Fruit fly (Drosophila melanogaster) whole organism, embryonic: ENCODE results near the gene CG3909.
A peak's percentile ranks its signal among the peaks of the same experiment; 100 is the strongest.

Experiments used
- Atf6 ChIP-seq: fragments of 200-800 bp; sonication (Bioruptor generic); IDR thresholded peaks from 2 replicates; pipeline ENCODE4 v1.3.6; 2022; ENCODE audit warnings: missing biosample characterization, missing genetic modification characterization
- CG10462 ChIP-seq: fragments of 200-800 bp; sonication (Bioruptor generic); optimal IDR thresholded peaks from 2 replicates; lab custom pipeline; 2016; ENCODE audit warnings: missing biosample characterization, missing genetic modification characterization
- CG10543 ChIP-seq: fragments of 200-800 bp; sonication (Bioruptor generic); optimal IDR thresholded peaks from 3 replicates; lab custom pipeline; 2017; ENCODE audit warnings: missing biosample characterization, mild to moderate bottlenecking, missing genetic modification characterization, moderate library complexity
- CG11093 ChIP-seq: fragments of 200-800 bp; sonication (Bioruptor generic); IDR thresholded peaks from 3 replicates; pipeline ENCODE4 v1.3.6; 2022; ENCODE audit warnings: missing biosample characterization, missing genetic modification characterization
- CG12155 ChIP-seq: fragments of 200-800 bp; sonication (Bioruptor generic); optimal IDR thresholded peaks from 3 replicates; lab custom pipeline; 2016; ENCODE audit warnings: missing biosample characterization, missing genetic modification characterization
- CG12391 ChIP-seq: fragments of 200-800 bp; sonication (Bioruptor generic); optimal IDR thresholded peaks from 3 replicates; lab custom pipeline; 2018; ENCODE audit warnings: missing biosample characterization, mild to moderate bottlenecking, missing genetic modification characterization, moderate library complexity
- CG12769 ChIP-seq: fragments of 200-800 bp; sonication (Bioruptor generic); optimal IDR thresholded peaks from 2 replicates; lab custom pipeline; 2019; ENCODE audit warnings: missing biosample characterization, mild to moderate bottlenecking, missing genetic modification characterization, moderate library complexity
- CG13424 ChIP-seq: fragments of 200-800 bp; sonication (Bioruptor generic); optimal IDR thresholded peaks from 2 replicates; lab custom pipeline; 2019; ENCODE audit warnings: missing biosample characterization, mild to moderate bottlenecking, missing genetic modification characterization, moderate library complexity
- CG14860 ChIP-seq: fragments of 200-800 bp; sonication (Bioruptor generic); IDR thresholded peaks from 3 replicates; pipeline ENCODE4 v1.3.6; 2022; ENCODE audit warnings: missing biosample characterization, missing genetic modification characterization; ENCODE audit not compliant: partially characterized antibody
- CG1602 ChIP-seq: fragments of 200-800 bp; sonication (Bioruptor generic); optimal IDR thresholded peaks from 3 replicates; lab custom pipeline; 2016; ENCODE audit warnings: missing biosample characterization, missing genetic modification characterization
- CG16779 ChIP-seq: fragments of 200-800 bp; sonication (Bioruptor generic); IDR thresholded peaks from 2 replicates; pipeline ENCODE4 v1.3.6; 2022; ENCODE audit warnings: missing biosample characterization, missing genetic modification characterization
- CG17328 ChIP-seq: fragments of 200-800 bp; sonication (Bioruptor generic); IDR thresholded peaks from 2 replicates; pipeline ENCODE4 v1.3.6; 2022; ENCODE audit warnings: missing biosample characterization, missing genetic modification characterization
- CG18764 ChIP-seq: fragments of 200-800 bp; sonication (Bioruptor generic); optimal IDR thresholded peaks from 3 replicates; lab custom pipeline; 2016; ENCODE audit warnings: missing biosample characterization, missing genetic modification characterization
- CG2199 ChIP-seq: fragments of 200-800 bp; sonication (Bioruptor generic); IDR thresholded peaks from 3 replicates; pipeline ENCODE4 v1.3.6; 2022; ENCODE audit warnings: missing biosample characterization, missing genetic modification characterization
- CG34376 ChIP-seq: fragments of 200-800 bp; sonication (Bioruptor generic); optimal IDR thresholded peaks from 2 replicates; lab custom pipeline; 2018; ENCODE audit warnings: missing biosample characterization, mild to moderate bottlenecking, missing genetic modification characterization
- CG3847 ChIP-seq: fragments of 200-800 bp; sonication (Bioruptor generic); IDR thresholded peaks from 2 replicates; pipeline ENCODE4 v1.3.6; 2022; ENCODE audit warnings: missing biosample characterization, missing genetic modification characterization
- CG4730 ChIP-seq: fragments of 200-800 bp; sonication (Bioruptor generic); IDR thresholded peaks from 2 replicates; pipeline ENCODE4 v1.3.6; 2022; ENCODE audit warnings: missing biosample characterization, missing genetic modification characterization
- CG4854 ChIP-seq: fragments of 200-800 bp; sonication (Bioruptor generic); optimal IDR thresholded peaks from 2 replicates; lab custom pipeline; 2016; ENCODE audit warnings: missing biosample characterization, missing genetic modification characterization, inconsistent platforms
- CG6175 ChIP-seq: fragments of 200-800 bp; sonication (Bioruptor generic); IDR thresholded peaks from 3 replicates; pipeline ENCODE4 v1.3.6; 2022; ENCODE audit warnings: missing biosample characterization, missing genetic modification characterization
- CG7963 ChIP-seq: fragments of 200-800 bp; sonication (Bioruptor generic); IDR thresholded peaks from 3 replicates; pipeline ENCODE4 v1.3.6; 2022; ENCODE audit warnings: missing biosample characterization, missing genetic modification characterization; ENCODE audit not compliant: partially characterized antibody
- CG7987 ChIP-seq: fragments of 200-800 bp; sonication (Bioruptor generic); optimal IDR thresholded peaks from 2 replicates; lab custom pipeline; 2018; ENCODE audit warnings: missing biosample characterization, mild to moderate bottlenecking, missing genetic modification characterization, moderate library complexity
- CG8290 ChIP-seq, 3 experiments: fragments of 200-800 bp; sonication (Bioruptor generic); optimal IDR thresholded peaks; 2 replicates each; lab custom pipeline; 2016 to 2019; ENCODE audit warnings: missing biosample characterization in 3 of 3, missing genetic modification characterization in 3 of 3, mild to moderate bottlenecking in 2 of 3, moderate library complexity in 1 of 3
- CG8765 ChIP-seq: fragments of 200-800 bp; sonication (Bioruptor generic); IDR thresholded peaks from 2 replicates; pipeline ENCODE4 v1.3.6; 2022; ENCODE audit warnings: missing biosample characterization, missing genetic modification characterization
- Deaf1 ChIP-seq: fragments of 200-800 bp; optimal IDR thresholded peaks from 3 replicates; lab custom pipeline; 2019; ENCODE audit warnings: missing biosample characterization, mild to moderate bottlenecking, missing genetic modification characterization, moderate library complexity
- Elba2 ChIP-seq: fragments of 200-800 bp; sonication (Bioruptor generic); optimal IDR thresholded peaks from 3 replicates; lab custom pipeline; 2016; ENCODE audit warnings: missing biosample characterization, missing genetic modification characterization
- HLH4C ChIP-seq: fragments of 200-800 bp; sonication (Bioruptor generic); IDR thresholded peaks from 3 replicates; pipeline ENCODE4 v1.3.6; 2022; ENCODE audit warnings: missing biosample characterization, missing genetic modification characterization; ENCODE audit not compliant: partially characterized antibody
- Hand ChIP-seq: fragments of 200-800 bp; sonication (Bioruptor generic); optimal IDR thresholded peaks from 2 replicates; lab custom pipeline; 2017; ENCODE audit warnings: mild to moderate bottlenecking, missing biosample characterization, missing genetic modification reagents, missing genetic modification characterization
- Hey ChIP-seq: fragments of 200-800 bp; sonication (Bioruptor generic); optimal IDR thresholded peaks from 3 replicates; lab custom pipeline; 2018; ENCODE audit warnings: missing biosample characterization, mild to moderate bottlenecking, missing genetic modification characterization
- HmgZ ChIP-seq: fragments of 200-800 bp; sonication (Bioruptor generic); optimal IDR thresholded peaks from 2 replicates; lab custom pipeline; 2018; ENCODE audit warnings: missing biosample characterization, mild to moderate bottlenecking, missing genetic modification characterization
- Hr39 ChIP-seq: fragments of >200 bp; optimal IDR thresholded peaks from 2 replicates; lab custom pipeline; 2017
- Mad ChIP-seq: fragments of 200-800 bp; sonication (Bioruptor generic); optimal IDR thresholded peaks from 2 replicates; lab custom pipeline; 2016; ENCODE audit warnings: missing biosample characterization, missing genetic modification characterization
- Med ChIP-seq: fragments of 200-800 bp; sonication (Bioruptor generic); peaks from one replicate; lab custom pipeline; 2016; ENCODE audit warnings: missing biosample characterization, missing genetic modification characterization, mild to moderate bottlenecking, inconsistent platforms, moderate library complexity
- Nf-YA ChIP-seq: fragments of 200-800 bp; sonication (Bioruptor generic); IDR thresholded peaks from 2 replicates; pipeline ENCODE4 v1.3.6; 2022; ENCODE audit warnings: missing biosample characterization, missing genetic modification characterization
- Vsx1 ChIP-seq: fragments of 200-800 bp; sonication (Bioruptor generic); optimal IDR thresholded peaks from 2 replicates; lab custom pipeline; 2017; ENCODE audit warnings: missing biosample characterization, mild to moderate bottlenecking, missing genetic modification characterization, missing genetic modification reagents
- Xrp1 ChIP-seq: fragments of 200-800 bp; sonication (Bioruptor generic); IDR thresholded peaks from 2 replicates; pipeline ENCODE4 v1.3.6; 2022; ENCODE audit warnings: missing biosample characterization, missing genetic modification characterization
- aop ChIP-seq: fragments of 200-800 bp; sonication (Bioruptor generic); IDR thresholded peaks from 2 replicates; pipeline ENCODE4 v1.3.6; 2022; ENCODE audit warnings: missing biosample characterization, missing genetic modification characterization
- ase ChIP-seq: fragments of 200-800 bp; sonication (Bioruptor generic); IDR thresholded peaks from 3 replicates; pipeline ENCODE4 v1.3.6; 2022; ENCODE audit warnings: missing biosample characterization, missing genetic modification characterization
- cato ChIP-seq: fragments of 200-800 bp; sonication (Bioruptor generic); optimal IDR thresholded peaks from 2 replicates; lab custom pipeline; 2016; ENCODE audit warnings: missing biosample characterization, missing genetic modification characterization, borderline replicate concordance
- cg ChIP-seq: fragments of 200-800 bp; sonication (Bioruptor generic); optimal IDR thresholded peaks from 3 replicates; lab custom pipeline; 2019; ENCODE audit warnings: missing biosample characterization, mild to moderate bottlenecking, missing genetic modification characterization, moderate library complexity
- cwo ChIP-seq: fragments of 200-800 bp; sonication (Bioruptor generic); optimal IDR thresholded peaks from 3 replicates; lab custom pipeline; 2017; ENCODE audit warnings: missing biosample characterization, missing genetic modification characterization, mild to moderate bottlenecking, moderate library complexity, missing genetic modification reagents
- dati ChIP-seq: fragments of 200-800 bp; sonication (Bioruptor generic); IDR thresholded peaks from 2 replicates; pipeline ENCODE4 v1.3.6; 2022; ENCODE audit warnings: missing biosample characterization, missing genetic modification characterization
- exex ChIP-seq: fragments of 200-800 bp; sonication (Bioruptor generic); optimal IDR thresholded peaks from 4 replicates; lab custom pipeline; 2018; ENCODE audit warnings: missing biosample characterization, mild to moderate bottlenecking, missing genetic modification characterization, moderate library complexity
- her ChIP-seq: fragments of 200-800 bp; sonication (Bioruptor generic); optimal IDR thresholded peaks from 2 replicates; lab custom pipeline; 2016; ENCODE audit warnings: missing biosample characterization, missing genetic modification characterization
- jumu ChIP-seq: fragments of 200-800 bp; sonication (Bioruptor generic); optimal IDR thresholded peaks from 3 replicates; lab custom pipeline; 2016; ENCODE audit warnings: missing biosample characterization, missing genetic modification characterization
- lov ChIP-seq, 2 experiments: fragments of 200-800 bp in 1 of 2; fragments of >200 bp in 1 of 2; sonication (Bioruptor generic) in 1 of 2; IDR thresholded peaks in 1 of 2; optimal IDR thresholded peaks in 1 of 2; 2 replicates in 1 of 2; 3 replicates in 1 of 2; pipeline versions ENCODE4 v1.3.6 to Lab custom; 2017 to 2022; ENCODE audit warnings: missing biosample characterization in 1 of 2, missing genetic modification characterization in 1 of 2
- luna ChIP-seq: fragments of 200-800 bp; sonication (Bioruptor generic); optimal IDR thresholded peaks from 2 replicates; lab custom pipeline; 2016; ENCODE audit warnings: missing biosample characterization, missing genetic modification characterization
- mam ChIP-seq: fragments of 200-800 bp; sonication (Bioruptor generic); optimal IDR thresholded peaks from 3 replicates; lab custom pipeline; 2016; ENCODE audit warnings: missing biosample characterization, missing genetic modification characterization
- mirr ChIP-seq: fragments of 200-800 bp; sonication (Bioruptor generic); optimal IDR thresholded peaks from 3 replicates; lab custom pipeline; 2018; ENCODE audit warnings: missing biosample characterization, mild to moderate bottlenecking, missing genetic modification characterization
- pfk ChIP-seq: fragments of 200-800 bp; sonication (Bioruptor generic); optimal IDR thresholded peaks from 2 replicates; lab custom pipeline; 2018; ENCODE audit warnings: missing biosample characterization, mild to moderate bottlenecking, missing genetic modification characterization, moderate library complexity
- zen2 ChIP-seq: fragments of 200-800 bp; sonication (Bioruptor generic); IDR thresholded peaks from 3 replicates; pipeline ENCODE4 v1.3.6; 2022; ENCODE audit warnings: missing biosample characterization, missing genetic modification characterization; ENCODE audit not compliant: partially characterized antibody
- zf30C ChIP-seq: fragments of 200-800 bp; sonication (Bioruptor generic); optimal IDR thresholded peaks from 3 replicates; lab custom pipeline; 2018; ENCODE audit warnings: missing biosample characterization, mild to moderate bottlenecking, missing genetic modification characterization

CG3909 gene

dm6 chr3R:10035765-10036164 is 7.3 kb upstream of the CG3909 start (continued):
- TF ChIP-seq CG10543 (GFP tag; lab: Kevin White, UChicago) (peak; percentile 36), cato (no peak), Elba2 (GFP tag; lab: Kevin White, UChicago) (no peak), CG7987 (peak; percentile 8), Xrp1 (GFP tag; lab: Robert Waterston, UW) (no peak), pfk (no peak), Nf-YA (GFP tag; lab: Robert Waterston, UW) (no peak), CG2199 (0 out of 3 replicates have a peak, but pooled peaks have one; percentile 19), her (no peak), Atf6 (GFP tag; lab: Robert Waterston, UW) (no peak), CG4730 (GFP tag; lab: Robert Waterston, UW) (no peak), CG8765 (no peak), mam (GFP tag; lab: Kevin White, UChicago) (no peak), mirr (GFP tag; lab: Kevin White, UChicago) (peak; percentile 95), CG13424 (no peak), CG6175 (GFP tag; lab: Robert Waterston, UW) (no peak), CG12391 (tag; lab: Kevin White, UChicago) (no peak), Hand (GFP tag; lab: Kevin White, UChicago) (no peak), CG8290 (GFP tag; optimal IDR thresholded peaks at IDR 0.05; lab: Kevin White, UChicago) (no peak), CG8290 (tag; optimal IDR thresholded peaks at IDR 0.05; lab: Kevin White, UChicago) (no peak), CG12155 (GFP tag; lab: Kevin White, UChicago) (no peak), Mad (no peak), luna (no peak), Hey (tag; lab: Kevin White, UChicago) (peak; percentile 68), cg (GFP tag; lab: Kevin White, UChicago) (no peak), CG16779 (GFP tag; lab: Robert Waterston, UW) (no peak), lov (optimal IDR thresholded peaks at IDR 0.05; lab: Kevin White, UChicago) (no peak), lov (GFP tag; IDR thresholded peaks at IDR 0.05; lab: Robert Waterston, UW) (no peak), CG14860 (GFP tag; lab: Robert Waterston, UW) (no peak), CG10462 (GFP tag; lab: Kevin White, UChicago) (no peak), cwo (GFP tag; lab: Kevin White, UChicago) (peak; percentile 58), zen2 (no peak), CG12769 (tag; lab: Kevin White, UChicago) (peak; percentile 14), zf30C (GFP tag; lab: Kevin White, UChicago) (no peak), Hr39 (lab: Kevin White, UChicago) (no peak), CG3847 (GFP tag; lab: Robert Waterston, UW) (no peak), CG18764 (GFP tag; lab: Kevin White, UChicago) (no peak), CG17328 (no peak), exex (tag; lab: Kevin White, UChicago) (peak; percentile 97), ase (GFP tag; lab: Robert Waterston, UW) (no peak), CG11093 (GFP tag; lab: Robert Waterston, UW) (no peak), aop (GFP tag; lab: Robert Waterston, UW) (no peak), CG4854 (GFP tag; lab: Kevin White, UChicago) (no peak), CG1602 (no peak), dati (GFP tag; lab: Robert Waterston, UW) (no peak), CG7963 (no peak), CG34376 (peak; percentile 67), Deaf1 (tag; lab: Kevin White, UChicago) (peak; percentile 1), jumu (GFP tag; lab: Kevin White, UChicago) (no peak), Med (GFP tag; lab: Kevin White, UChicago) (peak; percentile 36), Vsx1 (GFP tag; lab: Kevin White, UChicago) (peak; percentile 37), HmgZ (tag; lab: Kevin White, UChicago) (peak; percentile 1), HLH4C (GFP tag; lab: Robert Waterston, UW) (no peak)
